Worm (Caenorhabditis elegans) whole organism, mixed stage, embryonic: ENCODE data around the gene W07G4.2.
A peak's percentile ranks its signal among the peaks of the same experiment; 100 is the strongest.

Experiments
- bed-3 ChIP-seq: fragments of 200-800 bp; sonication (Bioruptor generic); optimal IDR thresholded peaks from 3 replicates; lab custom pipeline; 2018; ENCODE audit warnings: mild to moderate bottlenecking, missing genetic modification characterization, moderate library complexity, missing compliant biosample characterization
- blmp-1 ChIP-seq: fragments of 150-350 bp; optimal IDR thresholded peaks from 2 replicates; lab custom pipeline; 2014; ENCODE audit warnings: missing biosample characterization, missing genetic modification characterization
- ceh-39 ChIP-seq: fragments of 150-350 bp; optimal IDR thresholded peaks from 2 replicates; lab custom pipeline; 2014; ENCODE audit warnings: missing biosample characterization, missing genetic modification characterization
- ceh-43 ChIP-seq: fragments of 200-800 bp; sonication (Bioruptor generic); optimal IDR thresholded peaks from 2 replicates; lab custom pipeline; 2018; ENCODE audit warnings: mild to moderate bottlenecking, missing genetic modification characterization, moderate library complexity, missing compliant biosample characterization
- ces-1 ChIP-seq: fragments of 150-350 bp; optimal IDR thresholded peaks from 2 replicates; lab custom pipeline; 2014; ENCODE audit warnings: missing biosample characterization, missing genetic modification reagents, missing genetic modification characterization
- cnd-1 ChIP-seq: fragments of 200-800 bp; sonication (Bioruptor generic); optimal IDR thresholded peaks from 2 replicates; lab custom pipeline; 2018; ENCODE audit warnings: mild to moderate bottlenecking, missing genetic modification characterization, missing compliant biosample characterization
- drap-1 ChIP-seq: fragments of 200-800 bp; sonication (Bioruptor generic); optimal IDR thresholded peaks from 3 replicates; lab custom pipeline; 2018; ENCODE audit warnings: mild to moderate bottlenecking, missing genetic modification characterization, missing compliant biosample characterization
- elt-1 ChIP-seq: sonication (generic microtip); optimal IDR thresholded peaks from 2 replicates; lab custom pipeline; 2017; ENCODE audit warnings: missing genetic modification characterization, mild to moderate bottlenecking, missing compliant biosample characterization, antibody characterized with exemption, moderate library complexity, borderline replicate concordance; ENCODE audit not compliant: insufficient read depth
- elt-3 ChIP-seq: fragments of 150-350 bp; optimal IDR thresholded peaks from 2 replicates; lab custom pipeline; 2014; ENCODE audit warnings: missing biosample characterization, missing genetic modification characterization
- ham-2 ChIP-seq: fragments of 200-800 bp; sonication (Bioruptor generic); optimal IDR thresholded peaks from 2 replicates; lab custom pipeline; 2018; ENCODE audit warnings: mild to moderate bottlenecking, missing genetic modification characterization, missing compliant biosample characterization
- hlh-1 ChIP-seq: fragments of 150-350 bp; optimal IDR thresholded peaks from 2 replicates; lab custom pipeline; 2014; ENCODE audit warnings: missing biosample characterization, missing genetic modification reagents, missing genetic modification characterization
- lin-13 ChIP-seq: fragments of 150-350 bp; optimal IDR thresholded peaks from 2 replicates; lab custom pipeline; 2014; ENCODE audit warnings: missing biosample characterization, missing genetic modification characterization
- lin-32 ChIP-seq: fragments of 200-800 bp; sonication (Bioruptor generic); optimal IDR thresholded peaks from 2 replicates; lab custom pipeline; 2018; ENCODE audit warnings: mild to moderate bottlenecking, missing genetic modification characterization, missing compliant biosample characterization
- lsy-2 ChIP-seq: fragments of 150-350 bp; optimal IDR thresholded peaks from 2 replicates; lab custom pipeline; 2014; ENCODE audit warnings: missing biosample characterization, missing genetic modification characterization
- mep-1 ChIP-seq: fragments of 150-350 bp; optimal IDR thresholded peaks from 2 replicates; lab custom pipeline; 2017; ENCODE audit warnings: missing biosample characterization, missing genetic modification reagents, missing genetic modification characterization, inconsistent platforms
- mls-2 ChIP-seq: sonication (generic microtip); optimal IDR thresholded peaks from 2 replicates; lab custom pipeline; 2016; ENCODE audit warnings: mild to moderate bottlenecking, missing genetic modification characterization, moderate library complexity, missing compliant biosample characterization
- nhr-12 ChIP-seq: fragments of 150-350 bp; optimal IDR thresholded peaks from 2 replicates; lab custom pipeline; 2014; ENCODE audit warnings: missing biosample characterization, missing genetic modification characterization
- nhr-2 ChIP-seq: fragments of 150-350 bp; optimal IDR thresholded peaks from 2 replicates; lab custom pipeline; 2014; ENCODE audit warnings: missing biosample characterization, missing genetic modification characterization
- pha-4 ChIP-seq: fragments of 150-350 bp; optimal IDR thresholded peaks from 2 replicates; lab custom pipeline; 2018; ENCODE audit warnings: missing biosample characterization, missing genetic modification reagents, missing genetic modification characterization
- sem-2 ChIP-seq: fragments of 200-800 bp; sonication (Bioruptor generic); optimal IDR thresholded peaks from 2 replicates; lab custom pipeline; 2018; ENCODE audit warnings: mild to moderate bottlenecking, missing genetic modification characterization, missing compliant biosample characterization
- snpc-4 ChIP-seq: fragments of 150-350 bp; optimal IDR thresholded peaks from 2 replicates; lab custom pipeline; 2014; ENCODE audit warnings: missing biosample characterization, missing genetic modification characterization
- sptf-1 ChIP-seq: sonication (generic microtip); optimal IDR thresholded peaks from 2 replicates; lab custom pipeline; 2017; ENCODE audit warnings: mild to moderate bottlenecking, missing genetic modification characterization, moderate library complexity, missing compliant biosample characterization
- tbx-8 ChIP-seq: fragments of 200-800 bp; sonication (Bioruptor generic); optimal IDR thresholded peaks from 2 replicates; lab custom pipeline; 2018; ENCODE audit warnings: mild to moderate bottlenecking, missing genetic modification characterization, moderate library complexity, missing compliant biosample characterization
- unc-120 ChIP-seq: sonication (generic microtip); optimal IDR thresholded peaks from 2 replicates; lab custom pipeline; 2017; ENCODE audit warnings: missing genetic modification characterization, missing compliant biosample characterization; ENCODE audit not compliant: poor library complexity, severe bottlenecking
- zip-8 ChIP-seq: fragments of 150-350 bp; optimal IDR thresholded peaks from 2 replicates; lab custom pipeline; 2014; ENCODE audit warnings: missing biosample characterization, missing genetic modification characterization
- ztf-11 ChIP-seq: fragments of 150-350 bp; optimal IDR thresholded peaks from 2 replicates; lab custom pipeline; 2014; ENCODE audit warnings: missing biosample characterization, missing genetic modification characterization

The W07G4.2 gene

DNA sequence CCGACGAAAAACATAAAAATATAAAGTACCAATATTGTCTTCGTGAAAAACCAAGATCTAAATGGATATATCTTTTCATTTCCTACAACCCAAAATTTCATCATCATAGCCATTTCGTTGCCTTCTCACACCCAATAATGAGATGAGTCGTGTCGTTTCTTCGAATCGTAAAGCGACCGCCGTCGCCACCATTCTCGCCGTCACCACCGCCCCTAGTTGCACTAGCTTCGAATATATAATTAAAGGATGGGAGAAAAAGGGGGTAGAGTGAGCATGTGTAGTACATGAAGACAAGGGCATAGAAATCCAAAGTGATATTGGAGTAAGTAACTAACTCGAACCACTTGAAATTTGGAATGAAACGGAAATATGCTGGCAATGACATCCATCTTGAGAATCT, 14.1 kb downstream of the W07G4.2 start:
- TF ChIP-seq ces-1 (GFP tag; lab: Kevin White, UChicago): peak; percentile 91
- no peak for TF ChIP-seq nhr-12

DNA sequence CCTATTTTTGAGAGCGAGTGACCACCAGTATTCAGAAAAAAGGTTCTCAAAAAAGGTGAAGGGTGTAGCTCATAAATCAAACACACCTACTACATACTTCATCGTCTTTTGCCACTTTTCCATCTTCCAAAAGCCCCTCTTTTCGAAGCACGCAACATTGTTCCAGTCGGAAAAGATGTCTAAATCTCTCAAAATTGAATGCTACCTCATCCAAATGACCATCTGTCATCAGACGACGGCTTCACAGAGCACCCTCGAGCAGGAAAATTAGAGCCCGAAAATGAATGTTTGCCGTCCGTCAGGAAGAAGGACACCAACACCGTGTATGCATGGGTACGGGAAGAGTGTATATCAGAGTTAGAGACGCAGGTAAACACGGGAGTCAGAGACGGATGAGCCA, 14.8 kb downstream of the W07G4.2 start:
- TF ChIP-seq zip-8 (tag; lab: Kevin White, UChicago) (no peak), snpc-4 (tag; lab: Kevin White, UChicago) (no peak), elt-1 (no peak), drap-1 (GFP tag; lab: Kevin White, UChicago) (no peak), mep-1 (tag; lab: Kevin White, UChicago) (no peak), cnd-1 (peak; percentile 89), sptf-1 (tag; lab: Kevin White, UChicago) (no peak), lin-32 (peak; percentile 94), nhr-12 (no peak), blmp-1 (tag; lab: Kevin White, UChicago) (no peak), ztf-11 (tag; lab: Kevin White, UChicago) (no peak), nhr-2 (no peak), sem-2 (GFP tag; lab: Kevin White, UChicago) (no peak), lsy-2 (tag; lab: Kevin White, UChicago) (no peak), lin-13 (tag; lab: Kevin White, UChicago) (no peak)

DNA sequence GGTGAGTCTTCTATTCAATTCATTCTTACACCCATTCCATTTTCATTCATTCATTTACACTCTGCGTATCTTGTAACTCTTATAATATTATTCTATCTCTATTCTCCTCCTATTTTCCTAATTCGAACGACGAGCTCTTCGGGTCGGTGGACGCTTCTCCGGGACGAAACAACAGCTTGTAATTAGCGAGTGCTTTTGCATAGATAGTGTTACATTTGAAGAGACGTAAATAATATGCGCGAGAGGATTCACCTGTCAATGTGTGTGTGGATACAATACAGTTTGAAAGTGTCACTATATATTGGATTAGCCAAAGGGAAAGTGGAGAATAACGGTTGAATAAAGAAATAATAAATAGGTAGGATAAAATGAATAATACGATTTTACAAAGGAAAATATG, 15.7 kb downstream of the W07G4.2 start:
- no peak for TF ChIP-seq hlh-1
- TF ChIP-seq ham-2 (GFP tag; lab: Kevin White, UChicago): peak; percentile 66
- peak; percentile 40 for TF ChIP-seq cnd-1
- no peak for TF ChIP-seq zip-8 (tag; lab: Kevin White, UChicago)
- peak; percentile 16 for TF ChIP-seq mls-2 (tag; lab: Kevin White, UChicago)
- TF ChIP-seq ces-1 (GFP tag; lab: Kevin White, UChicago): peak; percentile 69
- TF ChIP-seq ceh-39: no peak
- no peak for TF ChIP-seq drap-1 (GFP tag; lab: Kevin White, UChicago)
- TF ChIP-seq, all 35 proteins: peak for 4

DNA sequence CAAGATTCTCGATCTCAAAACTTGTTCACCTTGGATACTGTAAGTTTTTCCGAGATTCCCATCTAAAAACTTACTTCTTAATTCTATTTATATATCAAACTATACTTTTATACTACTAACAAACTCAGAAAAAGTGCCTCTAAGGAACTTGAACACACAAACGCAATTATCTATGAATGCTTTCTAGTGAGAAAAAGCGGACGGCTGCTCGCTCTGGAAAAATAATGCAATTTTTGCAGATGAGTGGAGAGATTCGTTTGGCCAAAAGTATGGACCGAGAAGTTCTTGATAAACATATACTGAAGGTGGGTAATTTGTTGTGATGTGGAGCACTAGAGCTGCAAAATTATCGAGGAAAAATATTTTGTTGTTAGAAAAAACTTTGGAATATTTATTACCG, 16.4 kb downstream of the W07G4.2 start:
- TF ChIP-seq sptf-1 (tag; lab: Kevin White, UChicago) (no peak), unc-120 (tag; lab: Kevin White, UChicago) (no peak), elt-3 (tag; lab: Kevin White, UChicago) (no peak), mls-2 (tag; lab: Kevin White, UChicago) (no peak), ces-1 (GFP tag; lab: Kevin White, UChicago) (peak; percentile 83), pha-4 (no peak), ztf-11 (tag; lab: Kevin White, UChicago) (no peak)

DNA sequence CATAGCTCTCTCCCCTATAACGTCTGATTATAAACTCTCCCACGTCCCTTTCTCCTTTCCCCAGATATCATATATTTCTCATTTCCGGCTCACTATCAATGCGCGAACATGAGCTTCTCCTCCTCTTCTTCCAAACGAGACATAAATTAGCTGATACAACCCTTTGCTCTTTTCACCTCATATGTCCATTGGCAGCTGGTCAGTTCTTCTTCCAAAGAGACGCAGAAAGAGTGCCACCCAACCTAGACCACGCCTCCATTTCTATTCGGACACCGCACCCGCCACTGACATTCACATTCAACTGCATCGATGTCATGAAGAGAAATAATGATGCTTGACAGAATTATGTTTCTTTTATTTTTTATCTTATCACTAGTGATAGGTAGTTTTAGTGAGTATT, 17.6 kb downstream of the W07G4.2 start, which contains the start of gene fmi-1:
fmi-1 (plus strand) TSS at position 301 of the 400 bp plus-strand sequence.
- TF ChIP-seq ces-1 (GFP tag; lab: Kevin White, UChicago): no peak
- TF ChIP-seq nhr-12: no peak
- TF ChIP-seq cnd-1: peak; percentile 37
- TF ChIP-seq sptf-1 (tag; lab: Kevin White, UChicago): peak; percentile 21

DNA sequence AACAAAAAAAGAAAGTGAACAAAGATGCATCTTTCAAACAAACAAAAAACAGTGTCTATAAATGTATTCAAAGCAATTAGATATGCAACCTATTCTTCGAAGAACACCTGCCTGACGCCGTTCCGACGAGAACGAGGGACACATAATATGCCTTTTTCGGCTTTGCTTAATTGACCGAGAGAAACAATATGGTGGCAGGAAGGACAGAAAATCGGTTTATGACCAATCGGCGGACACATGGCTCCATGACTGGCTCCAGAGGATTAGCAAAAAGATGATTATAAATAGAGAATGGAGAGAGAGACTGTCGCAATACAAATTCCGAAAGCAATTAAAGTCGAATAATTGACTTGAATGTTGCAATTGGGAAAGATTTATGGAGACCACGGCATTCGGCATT, 18.1 kb downstream of the W07G4.2 start:
- TF ChIP-seq bed-3 (GFP tag; lab: Kevin White, UChicago) (no peak), nhr-2 (peak; percentile 14), ces-1 (GFP tag; lab: Kevin White, UChicago) (peak; percentile 86), lin-32 (peak; percentile 47), ceh-43 (GFP tag; lab: Kevin White, UChicago) (peak; percentile 36), tbx-8 (GFP tag; lab: Kevin White, UChicago) (no peak)
- TF ChIP-seq, all 35 proteins: peak for 4

DNA sequence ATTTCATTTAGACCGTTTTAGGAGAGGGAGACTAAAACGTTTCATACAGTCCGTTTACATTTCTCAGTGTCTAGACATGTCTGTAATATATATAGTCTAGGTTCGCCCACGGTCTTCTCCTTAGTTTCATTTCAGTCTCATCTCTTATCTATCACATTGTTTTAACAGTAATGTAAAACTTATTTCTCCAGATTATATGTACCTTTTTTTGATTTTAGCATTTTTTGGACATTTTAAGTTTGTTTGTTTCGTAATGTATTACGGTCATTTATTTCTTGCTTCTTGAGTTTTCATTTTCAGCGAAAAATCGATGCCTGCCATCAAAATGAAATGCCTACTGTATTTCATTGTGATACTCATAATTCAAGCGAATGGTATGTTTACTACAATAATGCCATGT, 22.5 kb downstream of the W07G4.2 start, which contains the start of gene F15B9.6:
F15B9.6 (plus strand) TSS at position 301 of the 400 bp plus-strand sequence.
- TF ChIP-seq sem-2 (GFP tag; lab: Kevin White, UChicago) (no peak), nhr-12 (no peak)
